Worm (Caenorhabditis elegans): ENCODE data around the gene rpl-34.

- TF ChIP-seq flt-1 (GFP tag; IDR thresholded peaks at IDR 0.05) (no peak), ref-1 (GFP tag; conservative IDR thresholded peaks at IDR 0.05) (no peak), med-1 (GFP tag; optimal IDR thresholded peaks at IDR 0.05; ENCODE audit: insufficient read depth) (no peak), ztf-29 (GFP tag; IDR thresholded peaks at IDR 0.05) (no peak), T22C8.4 (GFP tag; IDR thresholded peaks at IDR 0.05) (no peak)
Measured at ce11 chrIV:12265877-12266276, 2.9 kb upstream of the rpl-34 start.

Data from whole organism, midembryonic.